Worm (Caenorhabditis elegans) whole organism, L4 larva: ENCODE results near the gene Y27F2A.8.
A peak's percentile ranks its signal among the peaks of the same experiment; 100 is the strongest.
"Not testable (repeated sequence)": the region's sequence is repeated elsewhere in the genome, so short reads cannot be mapped to it uniquely, and the experiment has no call there.

ENCODE experiments used
- F49E8.2 ChIP-seq: sonication (generic microtip); optimal IDR thresholded peaks from 2 replicates; lab custom pipeline; 2016; ENCODE audit warnings: missing compliant biosample characterization, mild to moderate bottlenecking, missing genetic modification characterization, borderline replicate concordance
- T20F7.1 ChIP-seq: fragments of 200-800 bp; sonication (Bioruptor generic); optimal IDR thresholded peaks from 2 replicates; lab custom pipeline; 2018; ENCODE audit warnings: mild to moderate bottlenecking, missing genetic modification characterization, missing compliant biosample characterization
- Y105C5A.15 ChIP-seq: fragments of 200-800 bp; sonication (Bioruptor generic); IDR thresholded peaks from 2 replicates; pipeline ENCODE4 v1.3.6; 2022; ENCODE audit warnings: missing genetic modification characterization, missing compliant biosample characterization
- Y5F2A.4 ChIP-seq: fragments of 200-800 bp; sonication (Bioruptor generic); optimal IDR thresholded peaks from 2 replicates; lab custom pipeline; 2018; ENCODE audit warnings: mild to moderate bottlenecking, missing genetic modification characterization, missing compliant biosample characterization
- ZK546.5 ChIP-seq, 2 experiments: sonication (generic microtip); optimal IDR thresholded peaks; 2 replicates each; lab custom pipeline; 2017; ENCODE audit warnings: missing biosample characterization in 2 of 2, missing genetic modification characterization in 2 of 2
- aha-1 ChIP-seq: fragments of 150-350 bp; peaks from one replicate; lab custom pipeline; 2014; ENCODE audit warnings: missing biosample characterization, missing genetic modification characterization
- aly-2 ChIP-seq: sonication (generic microtip); optimal IDR thresholded peaks from 2 replicates; lab custom pipeline; 2018; ENCODE audit warnings: missing biosample characterization, missing genetic modification characterization
- ama-1 ChIP-seq: fragments of 150-350 bp; optimal IDR thresholded peaks from 2 replicates; lab custom pipeline; 2014; ENCODE audit warnings: inconsistent platforms, mixed read lengths
- arid-1 ChIP-seq: fragments of 200-800 bp; sonication (Bioruptor generic); conservative IDR thresholded peaks from 2 replicates; pipeline ENCODE4 v1.3.6; 2022; ENCODE audit warnings: missing genetic modification reagents, missing genetic modification characterization, missing compliant biosample characterization
- ceh-20 ChIP-seq: fragments of 200-800 bp; sonication (Bioruptor generic); IDR thresholded peaks from 2 replicates; pipeline ENCODE4 v1.3.6; 2022; ENCODE audit warnings: missing genetic modification reagents, missing genetic modification characterization, missing compliant biosample characterization
- ceh-32 ChIP-seq: sonication (generic microtip); optimal IDR thresholded peaks from 2 replicates; lab custom pipeline; 2016; ENCODE audit warnings: mild to moderate bottlenecking, missing genetic modification characterization, missing compliant biosample characterization; ENCODE audit not compliant: poor library complexity
- ceh-44 ChIP-seq: fragments of 200-800 bp; sonication (Bioruptor generic); IDR thresholded peaks from 2 replicates; pipeline ENCODE4 v1.3.6; 2022; ENCODE audit warnings: missing genetic modification reagents, missing genetic modification characterization, missing compliant biosample characterization
- ceh-82 ChIP-seq: sonication (generic microtip); optimal IDR thresholded peaks from 2 replicates; lab custom pipeline; 2017; ENCODE audit warnings: missing biosample characterization, missing genetic modification characterization
- ctbp-1 ChIP-seq: fragments of 200-800 bp; sonication (Bioruptor generic); IDR thresholded peaks from 2 replicates; pipeline ENCODE4 v1.3.6; 2022; ENCODE audit warnings: missing genetic modification reagents, missing genetic modification characterization, missing compliant biosample characterization
- daf-16 ChIP-seq, 3 experiments: sonication (generic microtip); optimal IDR thresholded peaks; 2 replicates each; lab custom pipeline; 2016 to 2017; ENCODE audit warnings: missing genetic modification characterization in 3 of 3, missing genetic modification reagents in 3 of 3, mild to moderate bottlenecking in 2 of 3, missing compliant biosample characterization in 2 of 3, missing biosample characterization in 1 of 3, moderate library complexity in 1 of 3
- daf-8 ChIP-seq: fragments of 200-800 bp; sonication (Bioruptor generic); IDR thresholded peaks from 2 replicates; pipeline ENCODE4 v1.3.6; 2022; ENCODE audit warnings: missing genetic modification characterization, missing compliant biosample characterization
- dmd-6 ChIP-seq: fragments of 200-800 bp; sonication (Bioruptor generic); IDR thresholded peaks from 2 replicates; pipeline ENCODE4 v1.3.6; 2022; ENCODE audit warnings: missing genetic modification reagents, missing genetic modification characterization, missing compliant biosample characterization
- egl-43 ChIP-seq: fragments of 200-800 bp; sonication (Bioruptor generic); IDR thresholded peaks from 2 replicates; pipeline ENCODE4 v1.3.6; 2022; ENCODE audit warnings: missing genetic modification reagents, missing genetic modification characterization, missing compliant biosample characterization
- hlh-11 ChIP-seq: fragments of 200-800 bp; sonication (Bioruptor generic); optimal IDR thresholded peaks from 2 replicates; lab custom pipeline; 2018; ENCODE audit warnings: mild to moderate bottlenecking, missing genetic modification characterization, missing compliant biosample characterization
- lim-7 ChIP-seq: fragments of 200-800 bp; sonication (Bioruptor generic); IDR thresholded peaks from 2 replicates; pipeline ENCODE4 v1.3.6; 2022; ENCODE audit warnings: missing genetic modification characterization, missing compliant biosample characterization
- lin-13 ChIP-seq: fragments of 150-350 bp; optimal IDR thresholded peaks from 2 replicates; lab custom pipeline; 2014; ENCODE audit warnings: missing biosample characterization, missing genetic modification reagents, missing genetic modification characterization
- lin-15B ChIP-seq: fragments of 150-350 bp; sonication (generic microtip); optimal IDR thresholded peaks from 3 replicates; lab custom pipeline; 2014; ENCODE audit warnings: missing biosample characterization, missing genetic modification characterization
- lin-29 ChIP-seq: fragments of 200-800 bp; sonication (Bioruptor generic); IDR thresholded peaks from 2 replicates; pipeline ENCODE4 v1.3.6; 2022; ENCODE audit warnings: missing genetic modification reagents, missing genetic modification characterization, missing compliant biosample characterization
- lin-38 ChIP-seq: fragments of 200-800 bp; sonication (Bioruptor generic); IDR thresholded peaks from 2 replicates; pipeline ENCODE4 v1.3.6; 2022; ENCODE audit warnings: missing genetic modification reagents, missing genetic modification characterization, missing compliant biosample characterization
- lsy-2 ChIP-seq, 2 experiments: fragments of 150-350 bp in 1 of 2; sonication (generic microtip) in 1 of 2; optimal IDR thresholded peaks; 2 replicates each; lab custom pipeline; 2014 to 2017; ENCODE audit warnings: missing biosample characterization in 2 of 2, missing genetic modification characterization in 2 of 2
- madf-5 ChIP-seq, 2 experiments: fragments of 200-800 bp; sonication (Bioruptor generic); IDR thresholded peaks; 2 replicates each; pipeline ENCODE4 v1.3.6; 2022; ENCODE audit warnings: missing compliant biosample characterization in 2 of 2, missing genetic modification characterization in 2 of 2
- madf-9 ChIP-seq: fragments of 200-800 bp; sonication (Bioruptor generic); conservative IDR thresholded peaks from 2 replicates; pipeline ENCODE4 v1.3.6; 2022; ENCODE audit warnings: missing genetic modification reagents, missing genetic modification characterization, missing compliant biosample characterization
- mdl-1 ChIP-seq, 2 experiments: fragments of 150-350 bp in 1 of 2; sonication (generic microtip) in 1 of 2; optimal IDR thresholded peaks; 2 replicates each; lab custom pipeline; 2014 to 2017; ENCODE audit warnings: missing biosample characterization in 2 of 2, missing genetic modification characterization in 2 of 2
- nhr-10 ChIP-seq: fragments of 150-350 bp; optimal IDR thresholded peaks from 2 replicates; lab custom pipeline; 2014; ENCODE audit warnings: missing biosample characterization, missing genetic modification characterization
- nhr-42 ChIP-seq: fragments of 200-800 bp; sonication (Bioruptor generic); IDR thresholded peaks from 2 replicates; pipeline ENCODE4 v1.3.6; 2022; ENCODE audit warnings: missing genetic modification characterization, missing compliant biosample characterization
- nhr-6 ChIP-seq: fragments of 150-350 bp; optimal IDR thresholded peaks from 2 replicates; lab custom pipeline; 2014; ENCODE audit warnings: missing biosample characterization, missing genetic modification characterization
- nhr-76 ChIP-seq: fragments of 150-350 bp; optimal IDR thresholded peaks from 2 replicates; lab custom pipeline; 2014; ENCODE audit warnings: missing biosample characterization, missing genetic modification characterization
- nhr-77 ChIP-seq: fragments of 150-350 bp; optimal IDR thresholded peaks from 2 replicates; lab custom pipeline; 2014; ENCODE audit warnings: missing biosample characterization, missing genetic modification characterization
- pha-4 ChIP-seq, 2 experiments: fragments of 150-350 bp in 1 of 2; fragments of 200-800 bp in 1 of 2; sonication (Bioruptor generic) in 1 of 2; IDR thresholded peaks in 1 of 2; optimal IDR thresholded peaks in 1 of 2; 2 replicates each; pipeline versions ENCODE4 v1.3.6 to Lab custom; 2014 to 2022; ENCODE audit warnings: missing genetic modification characterization in 2 of 2, missing genetic modification reagents in 2 of 2, missing biosample characterization in 1 of 2, missing compliant biosample characterization in 1 of 2
- saeg-2 ChIP-seq: fragments of 200-800 bp; sonication (Bioruptor generic); IDR thresholded peaks from 2 replicates; pipeline ENCODE4 v1.3.6; 2022; ENCODE audit warnings: missing genetic modification reagents, missing genetic modification characterization, missing compliant biosample characterization
- set-16 ChIP-seq: fragments of 200-800 bp; sonication (Bioruptor generic); IDR thresholded peaks from 2 replicates; pipeline ENCODE4 v1.3.6; 2022; ENCODE audit warnings: missing genetic modification reagents, missing genetic modification characterization, missing compliant biosample characterization
- spr-3 ChIP-seq: fragments of 200-800 bp; sonication (Bioruptor generic); optimal IDR thresholded peaks from 2 replicates; lab custom pipeline; 2018; ENCODE audit warnings: mild to moderate bottlenecking, missing genetic modification characterization, missing compliant biosample characterization
- unc-39 ChIP-seq: sonication (generic microtip); optimal IDR thresholded peaks from 2 replicates; lab custom pipeline; 2017; ENCODE audit warnings: missing biosample characterization, missing genetic modification characterization
- zfp-3 ChIP-seq: fragments of 200-800 bp; sonication (Bioruptor generic); conservative IDR thresholded peaks from 2 replicates; pipeline ENCODE4 v1.3.6; 2022; ENCODE audit warnings: missing genetic modification reagents, missing genetic modification characterization, missing compliant biosample characterization
- zip-11 ChIP-seq: fragments of 200-800 bp; sonication (Bioruptor generic); IDR thresholded peaks from 2 replicates; pipeline ENCODE4 v1.3.6; 2022; ENCODE audit warnings: missing genetic modification characterization, missing compliant biosample characterization
- ztf-11 ChIP-seq: fragments of 150-350 bp; optimal IDR thresholded peaks from 2 replicates; lab custom pipeline; 2014; ENCODE audit warnings: missing biosample characterization, missing genetic modification characterization

Gene Y27F2A.8

DNA sequence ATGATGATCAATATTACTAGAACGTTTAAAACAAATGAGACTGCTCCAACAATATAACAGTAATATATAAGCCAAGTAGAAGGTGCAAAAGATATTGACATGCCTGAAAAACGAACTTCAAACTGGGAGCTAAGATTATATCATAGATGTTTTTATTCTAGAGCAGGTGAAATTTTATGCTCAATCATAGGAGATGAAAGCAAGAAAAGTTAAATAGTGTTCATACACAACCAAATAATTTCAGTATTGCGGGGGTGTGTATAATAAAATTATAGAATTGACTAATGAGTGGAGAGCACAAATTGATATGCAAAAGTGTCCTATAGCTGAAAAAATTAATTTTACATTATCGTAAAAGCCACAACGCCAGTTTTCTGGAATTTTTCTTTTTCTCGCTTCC, 24.6 kb upstream of the Y27F2A.8 start, which contains the start of gene sri-34:
Gene sri-34, minus strand, starts transcription at position 101 of the 400 bp plus-strand sequence.
- TF ChIP-seq nhr-42 (GFP tag; lab: Robert Waterston, UW) (no peak), zfp-3 (GFP tag; lab: Robert Waterston, UW) (no peak), arid-1 (GFP tag; lab: Robert Waterston, UW) (no peak), saeg-2 (GFP tag; lab: Robert Waterston, UW) (no peak), unc-39 (tag; lab: Kevin White, UChicago) (no peak), nhr-6 (no peak), lin-13 (GFP tag; lab: Kevin White, UChicago) (no peak), lim-7 (no peak), ctbp-1 (GFP tag; lab: Robert Waterston, UW) (no peak), mdl-1 (tag; optimal IDR thresholded peaks at IDR 0.05; lab: Kevin White, UChicago) (no peak)

DNA sequence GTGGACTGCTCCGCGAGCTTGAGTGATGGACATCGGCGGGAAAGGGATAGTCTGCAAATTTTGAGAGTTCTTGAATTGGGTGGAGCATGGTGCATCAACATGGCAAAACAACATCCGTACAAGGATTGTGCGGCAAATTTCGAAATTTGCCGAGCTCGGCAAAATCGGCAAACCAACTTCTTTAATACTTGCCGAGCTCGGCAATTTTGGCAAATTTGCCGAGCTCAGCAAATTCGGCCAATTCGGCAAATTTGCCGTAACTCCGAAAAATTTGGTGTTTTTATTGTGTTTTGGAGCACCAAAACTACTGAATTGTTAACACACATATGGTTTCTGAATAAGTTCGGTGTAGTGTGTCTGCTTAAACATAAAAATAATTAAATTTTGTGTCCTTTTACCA, 13.5 kb upstream of the Y27F2A.8 start, which contains the start of gene fbxc-55:
Gene fbxc-55, minus strand, starts transcription at position 101 of the 400 bp plus-strand sequence.
- TF ChIP-seq ztf-11 (tag; lab: Kevin White, UChicago) (no peak), lsy-2 (tag; optimal IDR thresholded peaks at IDR 0.05; lab: Kevin White, UChicago) (no peak), ZK546.5 (tag; optimal IDR thresholded peaks at IDR 0.05; lab: Kevin White, UChicago) (no peak)
- TF ChIP-seq, all 104 proteins: peak for 0

DNA sequence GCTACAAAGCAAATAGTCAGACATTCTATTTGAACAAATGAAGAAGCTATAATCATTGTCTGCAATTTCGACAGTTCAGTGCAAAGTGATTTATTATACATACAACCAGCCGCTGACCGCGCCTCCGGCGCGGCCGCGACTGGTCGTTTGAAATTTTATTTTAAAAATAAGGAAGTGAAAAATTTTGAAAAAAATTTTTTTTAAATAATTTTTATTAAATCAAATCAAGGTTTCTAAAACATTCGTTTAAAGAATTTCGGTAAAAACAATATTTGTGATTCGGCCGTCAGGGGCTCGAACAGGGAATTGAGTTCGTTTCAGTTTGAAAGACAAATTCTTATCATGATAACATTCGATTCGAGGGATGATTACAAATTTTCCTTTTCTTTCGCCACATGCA, 11.4 kb upstream of the Y27F2A.8 start, which contains the start of gene Y27F2A.10:
Gene Y27F2A.10, minus strand, starts transcription at position 101 of the 400 bp plus-strand sequence.
- TF ChIP-seq nhr-6 (no peak), nhr-76 (tag; lab: Kevin White, UChicago) (no peak), saeg-2 (GFP tag; lab: Robert Waterston, UW) (no peak), ceh-32 (tag; lab: Kevin White, UChicago) (no peak), hlh-11 (tag; lab: Kevin White, UChicago) (no peak), daf-8 (GFP tag; lab: Robert Waterston, UW) (no peak), madf-9 (GFP tag; lab: Robert Waterston, UW) (no peak), madf-5 (GFP tag; IDR thresholded peaks at IDR 0.05; lab: Robert Waterston, UW) (no peak), aly-2 (tag; lab: Kevin White, UChicago) (no peak)
- TF ChIP-seq, all 104 proteins: peak for 0

- not testable (repeated sequence) for TF ChIP-seq T20F7.1; nhr-10 (tag; lab: Kevin White, UChicago); ceh-82 (tag; lab: Kevin White, UChicago)
These were observed 5.9 kb upstream of the Y27F2A.8 start, which contains the start of gene sri-40 for ce11 chrII:3177663-3178062. TSS of gene sri-40 (plus strand) at chrII:3177963.

- not testable (repeated sequence) for TF ChIP-seq ceh-20 (GFP tag; lab: Robert Waterston, UW); zip-11; lin-38 (GFP tag; lab: Robert Waterston, UW)
These were observed 1.3 kb downstream of the Y27F2A.8 start, which contains the start of gene sri-78 for ce11 chrII:3184858-3185257. TSS of gene sri-78 (plus strand) at chrII:3185158.

DNA sequence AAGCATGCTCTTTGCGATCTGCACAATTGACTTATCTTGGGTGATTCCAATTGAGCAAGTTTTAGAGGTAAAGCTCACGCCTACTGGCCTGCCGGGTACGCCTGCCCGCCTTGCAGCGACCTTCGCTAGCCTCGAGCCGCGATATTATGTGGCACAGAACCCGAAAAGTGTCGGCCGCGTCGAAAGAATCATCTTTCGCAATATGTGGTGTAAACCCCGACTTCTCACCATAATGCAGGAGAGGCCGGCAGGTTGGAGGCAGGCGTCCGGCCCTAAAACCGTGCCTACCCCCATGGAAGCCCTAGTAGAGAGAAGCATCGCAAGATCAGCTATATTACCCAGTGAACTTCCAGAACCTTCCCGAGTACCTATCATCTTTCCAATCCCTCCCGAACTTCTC, 2.3 kb downstream of the Y27F2A.8 start:
- no peak for TF ChIP-seq ama-1 (lab: Kevin White, UChicago)
- no peak for TF ChIP-seq spr-3 (GFP tag; lab: Kevin White, UChicago)
- no peak for TF ChIP-seq lsy-2 (tag; optimal IDR thresholded peaks at IDR 0.05; lab: Kevin White, UChicago)
- TF ChIP-seq F49E8.2 = no peak
- no peak for TF ChIP-seq pha-4 (GFP tag; IDR thresholded peaks at IDR 0.05; lab: Robert Waterston, UW)
- no peak for TF ChIP-seq pha-4 (tag; optimal IDR thresholded peaks at IDR 0.05; lab: Kevin White, UChicago)
- no peak for TF ChIP-seq Y105C5A.15
- TF ChIP-seq ceh-44 (GFP tag; lab: Robert Waterston, UW) = no peak
- TF ChIP-seq nhr-6 = no peak
- TF ChIP-seq dmd-6 (GFP tag; lab: Robert Waterston, UW) = no peak
- no peak for TF ChIP-seq daf-16 (GFP tag; optimal IDR thresholded peaks at IDR 0.05; lab: Kevin White, UChicago)
- no peak for TF ChIP-seq daf-16 (tag; optimal IDR thresholded peaks at IDR 0.05; lab: Kevin White, UChicago)
- no peak for TF ChIP-seq lin-29
- TF ChIP-seq nhr-77 (tag; lab: Kevin White, UChicago) = no peak
- 0 out of 2 replicates have a peak, but pooled peaks have one; percentile 44 for TF ChIP-seq egl-43 (GFP tag; lab: Robert Waterston, UW)
- TF ChIP-seq Y5F2A.4 = no peak
- peak; percentile 21 for TF ChIP-seq aha-1 (tag; lab: Kevin White, UChicago)
- no peak for TF ChIP-seq lin-15B (tag; lab: Kevin White, UChicago)
- TF ChIP-seq set-16 (GFP tag; lab: Robert Waterston, UW) = peak; percentile 55
